Fruit fly (Drosophila melanogaster) whole organism, embryonic: ENCODE measurements around the gene CG31445.

Experiments
- ATbp ChIP-seq: fragments of 200-800 bp; sonication (Bioruptor generic); optimal IDR thresholded peaks from 2 replicates; lab custom pipeline; 2017; ENCODE audit warnings: missing biosample characterization, mild to moderate bottlenecking, missing genetic modification characterization, missing genetic modification reagents
- Antp ChIP-seq: fragments of 200-800 bp; sonication (Bioruptor generic); optimal IDR thresholded peaks from 3 replicates; lab custom pipeline; 2016; ENCODE audit warnings: missing biosample characterization, missing genetic modification characterization
- Blimp-1 ChIP-seq: fragments of 200-800 bp; sonication (Bioruptor generic); optimal IDR thresholded peaks from 3 replicates; lab custom pipeline; 2018; ENCODE audit warnings: missing biosample characterization, missing genetic modification characterization, mild to moderate bottlenecking, moderate library complexity, missing genetic modification reagents
- CG12942 ChIP-seq: fragments of 200-800 bp; sonication (Bioruptor generic); optimal IDR thresholded peaks from 3 replicates; lab custom pipeline; 2016; ENCODE audit warnings: missing biosample characterization, missing genetic modification characterization
- CG13296 ChIP-seq: fragments of 200-800 bp; sonication (Bioruptor generic); optimal IDR thresholded peaks from 3 replicates; lab custom pipeline; 2018; ENCODE audit warnings: missing biosample characterization, mild to moderate bottlenecking, missing genetic modification characterization
- CG14050 ChIP-seq: fragments of 200-800 bp; sonication (Bioruptor generic); IDR thresholded peaks from 3 replicates; pipeline ENCODE4 v1.3.6; 2022; ENCODE audit warnings: missing biosample characterization, missing genetic modification characterization
- CG14860 ChIP-seq: fragments of 200-800 bp; sonication (Bioruptor generic); IDR thresholded peaks from 3 replicates; pipeline ENCODE4 v1.3.6; 2022; ENCODE audit warnings: missing biosample characterization, missing genetic modification characterization; ENCODE audit not compliant: partially characterized antibody
- CG15269 ChIP-seq: fragments of 200-800 bp; sonication (Bioruptor generic); optimal IDR thresholded peaks from 2 replicates; lab custom pipeline; 2018; ENCODE audit warnings: missing biosample characterization, mild to moderate bottlenecking, missing genetic modification characterization, moderate library complexity
- CG1602 ChIP-seq: fragments of 200-800 bp; sonication (Bioruptor generic); optimal IDR thresholded peaks from 3 replicates; lab custom pipeline; 2016; ENCODE audit warnings: missing biosample characterization, missing genetic modification characterization
- CG1792 ChIP-seq: fragments of 200-800 bp; sonication (Bioruptor generic); optimal IDR thresholded peaks from 2 replicates; lab custom pipeline; 2016; ENCODE audit warnings: missing biosample characterization, missing genetic modification characterization
- CG2129 ChIP-seq: fragments of 200-800 bp; sonication (Bioruptor generic); IDR thresholded peaks from 2 replicates; pipeline ENCODE4 v1.3.6; 2022; ENCODE audit warnings: missing biosample characterization, missing genetic modification characterization; ENCODE audit not compliant: partially characterized antibody
- CG2678 ChIP-seq: fragments of 200-800 bp; sonication (Bioruptor generic); optimal IDR thresholded peaks from 3 replicates; lab custom pipeline; 2019; ENCODE audit warnings: missing biosample characterization, mild to moderate bottlenecking, missing genetic modification characterization, moderate library complexity
- CG3163 ChIP-seq: fragments of 200-800 bp; sonication (Bioruptor generic); optimal IDR thresholded peaks from 3 replicates; lab custom pipeline; 2016; ENCODE audit warnings: missing biosample characterization, missing genetic modification characterization
- CG3726 ChIP-seq: fragments of 200-800 bp; sonication (Bioruptor generic); IDR thresholded peaks from 3 replicates; pipeline ENCODE4, ENCODE4 v1.3.6; 2022; ENCODE audit warnings: missing biosample characterization, missing genetic modification characterization
- CG5953 ChIP-seq: fragments of 200-800 bp; sonication (Bioruptor generic); IDR thresholded peaks from 2 replicates; pipeline ENCODE4 v1.3.6; 2022; ENCODE audit warnings: missing biosample characterization, missing genetic modification characterization
- CG6765 ChIP-seq: fragments of 200-800 bp; sonication (Bioruptor generic); optimal IDR thresholded peaks from 3 replicates; lab custom pipeline; 2017; ENCODE audit warnings: missing biosample characterization, mild to moderate bottlenecking, missing genetic modification characterization
- CG7271 ChIP-seq: fragments of 200-800 bp; sonication (Bioruptor generic); optimal IDR thresholded peaks from 2 replicates; lab custom pipeline; 2018; ENCODE audit warnings: missing biosample characterization, mild to moderate bottlenecking, missing genetic modification characterization, moderate library complexity
- CoRest ChIP-seq: fragments of 200-800 bp; sonication (Bioruptor generic); optimal IDR thresholded peaks from 3 replicates; lab custom pipeline; 2018; ENCODE audit warnings: missing biosample characterization, mild to moderate bottlenecking, missing genetic modification characterization, moderate library complexity
- Dfd ChIP-seq, 2 experiments: fragments of >200 bp; optimal IDR thresholded peaks; 2 replicates each; lab custom pipeline; 2017; ENCODE audit warnings: missing biosample characterization in 2 of 2, missing genetic modification characterization in 2 of 2
- Dll ChIP-seq: fragments of 200-800 bp; sonication (Bioruptor generic); IDR thresholded peaks from 4 replicates; pipeline ENCODE4 v1.3.6; 2022; ENCODE audit warnings: missing biosample characterization, missing genetic modification characterization; ENCODE audit not compliant: partially characterized antibody
- Doc2 ChIP-seq: fragments of 200-800 bp; sonication (Bioruptor generic); IDR thresholded peaks from 2 replicates; pipeline ENCODE4 v1.3.6; 2022; ENCODE audit warnings: missing biosample characterization, missing genetic modification characterization
- E2f2 ChIP-seq: fragments of 200-800 bp; sonication (Bioruptor generic); IDR thresholded peaks from 2 replicates; pipeline ENCODE4 v1.3.6; 2022; ENCODE audit warnings: missing biosample characterization, missing genetic modification characterization
- Fer3 ChIP-seq: fragments of 200-800 bp; sonication (Bioruptor generic); optimal IDR thresholded peaks from 2 replicates; lab custom pipeline; 2018; ENCODE audit warnings: missing biosample characterization, mild to moderate bottlenecking, missing genetic modification characterization, moderate library complexity
- H2.0 ChIP-seq: fragments of 200-800 bp; sonication (Bioruptor generic); IDR thresholded peaks from 2 replicates; pipeline ENCODE4 v1.3.6; 2022; ENCODE audit warnings: missing biosample characterization, missing genetic modification characterization
- Hey ChIP-seq: fragments of 200-800 bp; sonication (Bioruptor generic); optimal IDR thresholded peaks from 3 replicates; lab custom pipeline; 2018; ENCODE audit warnings: missing biosample characterization, mild to moderate bottlenecking, missing genetic modification characterization
- Jarid2 ChIP-seq: fragments of 200-800 bp; sonication (Bioruptor generic); optimal IDR thresholded peaks from 3 replicates; lab custom pipeline; 2017; ENCODE audit warnings: mild to moderate bottlenecking, missing biosample characterization, missing genetic modification reagents, missing genetic modification characterization
- Med ChIP-seq: fragments of 200-800 bp; sonication (Bioruptor generic); peaks from one replicate; lab custom pipeline; 2016; ENCODE audit warnings: missing biosample characterization, missing genetic modification characterization, mild to moderate bottlenecking, inconsistent platforms, moderate library complexity
- Nf-YA ChIP-seq: fragments of 200-800 bp; sonication (Bioruptor generic); IDR thresholded peaks from 2 replicates; pipeline ENCODE4 v1.3.6; 2022; ENCODE audit warnings: missing biosample characterization, missing genetic modification characterization
- Ravus ChIP-seq: fragments of 200-800 bp; sonication (Bioruptor generic); IDR thresholded peaks from 2 replicates; pipeline ENCODE4 v1.3.6; 2022; ENCODE audit warnings: missing biosample characterization, missing genetic modification characterization
- Rx ChIP-seq: fragments of 200-800 bp; sonication (Bioruptor generic); IDR thresholded peaks from 2 replicates; pipeline ENCODE4 v1.3.6; 2022; ENCODE audit warnings: missing biosample characterization, missing genetic modification characterization
- Vsx1 ChIP-seq: fragments of 200-800 bp; sonication (Bioruptor generic); optimal IDR thresholded peaks from 2 replicates; lab custom pipeline; 2017; ENCODE audit warnings: missing biosample characterization, mild to moderate bottlenecking, missing genetic modification characterization, missing genetic modification reagents
- amos ChIP-seq: fragments of 200-800 bp; sonication (Bioruptor generic); IDR thresholded peaks from 2 replicates; pipeline ENCODE4 v1.3.6; 2022; ENCODE audit warnings: missing biosample characterization, missing genetic modification characterization; ENCODE audit not compliant: partially characterized antibody
- bcd ChIP-seq: fragments of 200-800 bp; sonication (Bioruptor generic); optimal IDR thresholded peaks from 2 replicates; lab custom pipeline; 2017; ENCODE audit warnings: missing biosample characterization, mild to moderate bottlenecking, missing genetic modification characterization
- br ChIP-seq: fragments of >200 bp; optimal IDR thresholded peaks from 2 replicates; lab custom pipeline; 2017
- bsh ChIP-seq, 2 experiments: fragments of 200-800 bp; sonication (Bioruptor generic); optimal IDR thresholded peaks; 2 replicates each; lab custom pipeline; 2017 to 2018; ENCODE audit warnings: mild to moderate bottlenecking in 2 of 2, missing biosample characterization in 2 of 2, missing genetic modification characterization in 2 of 2, moderate library complexity in 1 of 2
- btn ChIP-seq: fragments of 200-800 bp; sonication (Bioruptor generic); optimal IDR thresholded peaks from 2 replicates; lab custom pipeline; 2016; ENCODE audit warnings: missing biosample characterization, missing genetic modification characterization
- disco-r ChIP-seq: fragments of 200-800 bp; sonication (Bioruptor generic); optimal IDR thresholded peaks from 2 replicates; lab custom pipeline; 2016; ENCODE audit warnings: missing biosample characterization, missing genetic modification characterization
- emc ChIP-seq: fragments of 200-800 bp; sonication (Bioruptor generic); optimal IDR thresholded peaks from 2 replicates; lab custom pipeline; 2016; ENCODE audit warnings: missing biosample characterization, missing genetic modification characterization
- esg ChIP-seq: fragments of 200-800 bp; sonication (Bioruptor generic); conservative IDR thresholded peaks from 2 replicates; pipeline ENCODE4 v1.3.6; 2022; ENCODE audit warnings: missing biosample characterization, missing genetic modification characterization
- gcm2 ChIP-seq: fragments of 200-800 bp; sonication (Bioruptor generic); optimal IDR thresholded peaks from 2 replicates; lab custom pipeline; 2016; ENCODE audit warnings: missing biosample characterization, missing genetic modification characterization
- knrl ChIP-seq: fragments of 200-800 bp; sonication (Bioruptor generic); IDR thresholded peaks from 3 replicates; pipeline ENCODE4 v1.3.6; 2022; ENCODE audit warnings: missing biosample characterization, missing genetic modification characterization; ENCODE audit not compliant: partially characterized antibody
- maf-S ChIP-seq: fragments of 200-800 bp; sonication (Bioruptor generic); optimal IDR thresholded peaks from 2 replicates; lab custom pipeline; 2016; ENCODE audit warnings: missing biosample characterization, missing genetic modification characterization
- mam ChIP-seq: fragments of 200-800 bp; sonication (Bioruptor generic); optimal IDR thresholded peaks from 3 replicates; lab custom pipeline; 2016; ENCODE audit warnings: missing biosample characterization, missing genetic modification characterization
- onecut ChIP-seq: fragments of 200-800 bp; sonication (Bioruptor generic); IDR thresholded peaks from 2 replicates; pipeline ENCODE4 v1.3.6; 2022; ENCODE audit warnings: missing biosample characterization, missing genetic modification characterization
- pfk ChIP-seq: fragments of 200-800 bp; sonication (Bioruptor generic); optimal IDR thresholded peaks from 2 replicates; lab custom pipeline; 2018; ENCODE audit warnings: missing biosample characterization, mild to moderate bottlenecking, missing genetic modification characterization, moderate library complexity
- repo ChIP-seq: fragments of 200-800 bp; sonication (Bioruptor generic); optimal IDR thresholded peaks from 2 replicates; lab custom pipeline; 2016; ENCODE audit warnings: missing biosample characterization, missing genetic modification characterization
- sob ChIP-seq: fragments of 200-800 bp; sonication (Bioruptor generic); IDR thresholded peaks from 2 replicates; pipeline ENCODE4 v1.3.6; 2022; ENCODE audit warnings: missing biosample characterization, missing genetic modification characterization
- sqz ChIP-seq: fragments of 200-800 bp; sonication (Bioruptor generic); optimal IDR thresholded peaks from 3 replicates; lab custom pipeline; 2018; ENCODE audit warnings: missing biosample characterization, mild to moderate bottlenecking, missing genetic modification characterization
- zen ChIP-seq: fragments of 200-800 bp; sonication (Bioruptor generic); optimal IDR thresholded peaks from 3 replicates; lab custom pipeline; 2018; ENCODE audit warnings: missing biosample characterization, mild to moderate bottlenecking, missing genetic modification characterization, moderate library complexity
- zen2 ChIP-seq: fragments of 200-800 bp; sonication (Bioruptor generic); IDR thresholded peaks from 3 replicates; pipeline ENCODE4 v1.3.6; 2022; ENCODE audit warnings: missing biosample characterization, missing genetic modification characterization; ENCODE audit not compliant: partially characterized antibody
- zfh1 ChIP-seq: fragments of 200-800 bp; sonication (Bioruptor generic); IDR thresholded peaks from 3 replicates; pipeline ENCODE4 v1.3.6; 2022; ENCODE audit warnings: missing biosample characterization, missing genetic modification characterization

CG31445 gene

DNA sequence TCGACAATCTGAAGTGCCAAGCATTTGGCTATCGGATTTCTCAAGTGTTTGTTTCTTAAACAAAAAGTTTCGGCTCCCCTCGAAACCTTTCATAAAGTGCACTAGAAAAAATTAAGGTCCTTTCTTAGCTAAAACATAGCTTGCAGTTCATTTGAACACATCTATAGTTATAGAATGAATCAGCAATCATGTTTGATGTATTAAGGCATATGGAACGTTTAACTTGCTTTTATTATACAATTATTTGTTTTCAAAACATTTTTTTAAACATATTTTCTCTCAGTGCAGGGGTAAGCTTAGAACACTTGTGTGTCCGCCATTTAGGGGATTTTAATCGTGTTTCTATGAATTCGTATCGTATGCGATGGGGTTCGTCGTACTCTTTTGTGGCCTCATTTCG lies 30.0 kb upstream of the CG31445 start (continued):
- TF ChIP-seq mam (GFP tag; lab: Kevin White, UChicago) = peak; percentile 39
- TF ChIP-seq Nf-YA = peak; percentile 37; the same call in 1 of the 2 replicates
- TF ChIP-seq Doc2 (GFP tag; lab: Robert Waterston, UW) = no peak
- TF ChIP-seq bcd (GFP tag; lab: Kevin White, UChicago) = peak; percentile 36
- no peak for TF ChIP-seq br (lab: Kevin White, UChicago)
- TF ChIP-seq Hey (tag; lab: Kevin White, UChicago) = no peak
- TF ChIP-seq zfh1 (GFP tag; lab: Robert Waterston, UW) = peak; percentile 73
- no peak for TF ChIP-seq CG2129 (GFP tag; lab: Robert Waterston, UW)
- TF ChIP-seq emc (GFP tag; lab: Kevin White, UChicago) = no peak
- no peak for TF ChIP-seq disco-r (GFP tag; lab: Kevin White, UChicago)
- peak; percentile 26 for TF ChIP-seq Jarid2 (GFP tag; lab: Kevin White, UChicago)
- peak; percentile 83 for TF ChIP-seq Blimp-1 (GFP tag; lab: Kevin White, UChicago)
- TF ChIP-seq esg (GFP tag; lab: Robert Waterston, UW) = peak; percentile 47; the same call in 1 of the 2 replicates
- 0 out of 2 replicates have a peak, but pooled peaks have one; percentile 12 for TF ChIP-seq E2f2 (GFP tag; lab: Robert Waterston, UW)
- peak; percentile 53 for TF ChIP-seq Fer3 (tag; lab: Kevin White, UChicago)
- TF ChIP-seq zen (tag; lab: Kevin White, UChicago) = peak; percentile 68
- TF ChIP-seq CG15269 (tag; lab: Kevin White, UChicago) = peak; percentile 62
- no peak for TF ChIP-seq CG14050 (GFP tag; lab: Robert Waterston, UW)
- TF ChIP-seq btn (GFP tag; lab: Kevin White, UChicago) = peak; percentile 12
- no peak for TF ChIP-seq CG5953 (GFP tag; lab: Robert Waterston, UW)
- peak; percentile 36; the same call in 1 of the 2 replicates for TF ChIP-seq H2.0
- peak; percentile 83 for TF ChIP-seq CoRest
- TF ChIP-seq CG7271 (tag; lab: Kevin White, UChicago) = no peak
- peak; percentile 35 for TF ChIP-seq CG12942
- TF ChIP-seq gcm2 (GFP tag; lab: Kevin White, UChicago) = peak; percentile 9
- TF ChIP-seq CG13296 (GFP tag; lab: Kevin White, UChicago) = no peak
- no peak for TF ChIP-seq Rx
- TF ChIP-seq CG14860 = no peak
- TF ChIP-seq sob = peak; percentile 44; the same call in 1 of the 2 replicates
- no peak for TF ChIP-seq maf-S (GFP tag; lab: Kevin White, UChicago)
- peak; percentile 24 for TF ChIP-seq Antp (GFP tag; lab: Kevin White, UChicago)
- TF ChIP-seq CG6765 (GFP tag; lab: Kevin White, UChicago) = no peak
- TF ChIP-seq amos (GFP tag; lab: Robert Waterston, UW) = no peak
- TF ChIP-seq sqz (GFP tag; lab: Kevin White, UChicago) = peak; percentile 44
- TF ChIP-seq ATbp (GFP tag; lab: Kevin White, UChicago) = peak; percentile 63
- TF ChIP-seq Dfd (GFP tag; optimal IDR thresholded peaks at IDR 0.05; lab: Kevin White, UChicago) = no peak
- no peak for TF ChIP-seq CG3163 (GFP tag; lab: Kevin White, UChicago)
- no peak for TF ChIP-seq CG3726 (GFP tag; lab: Robert Waterston, UW)
- no peak for TF ChIP-seq repo (GFP tag; lab: Kevin White, UChicago)
- TF ChIP-seq CG1602 (GFP tag; lab: Kevin White, UChicago) = peak; percentile 67
- peak; percentile 63 for TF ChIP-seq onecut (GFP tag; lab: Robert Waterston, UW)
- TF ChIP-seq pfk = no peak
- no peak for TF ChIP-seq Med (GFP tag; lab: Kevin White, UChicago)
- TF ChIP-seq bsh (GFP tag; optimal IDR thresholded peaks at IDR 0.05; lab: Kevin White, UChicago) = peak in 1 of 2 experiments; percentile 92
- no peak for TF ChIP-seq zen2
- no peak for TF ChIP-seq CG1792 (GFP tag; lab: Kevin White, UChicago)
- TF ChIP-seq CG2678 (tag; lab: Kevin White, UChicago) = peak; percentile 78
- no peak for TF ChIP-seq Ravus (GFP tag; lab: Robert Waterston, UW)
- no peak for TF ChIP-seq Dll (GFP tag; lab: Robert Waterston, UW)
- TF ChIP-seq Vsx1 (GFP tag; lab: Kevin White, UChicago) = no peak
- no peak for TF ChIP-seq knrl (GFP tag; lab: Robert Waterston, UW)
